Worm (Caenorhabditis elegans): ENCODE data around the gene ttn-1.

The ttn-1 gene

ce11 chrV:6217142-6217541 lies 14.7 kb upstream of the ttn-1 start:
- TF ChIP-seq ceh-19 (GFP tag; optimal IDR thresholded peaks at IDR 0.05) (no peak), ttx-3 (tag; optimal IDR thresholded peaks at IDR 0.05) (no peak), ceh-9 (tag; optimal IDR thresholded peaks at IDR 0.05) (no peak), pag-3 (tag; optimal IDR thresholded peaks at IDR 0.05; ENCODE audit: borderline replicate concordance) (no peak)

- TF ChIP-seq C38D4.7 (GFP tag; optimal IDR thresholded peaks at IDR 0.05) (no peak), elt-2 (tag; optimal IDR thresholded peaks at IDR 0.05) (no peak), hlh-30 (tag; optimal IDR thresholded peaks at IDR 0.05; ENCODE audit: insufficient read depth) (no peak)
Observed at ce11 chrV:6214465-6214864, 12.0 kb upstream of the ttn-1 start.

- TF ChIP-seq zip-5 (tag; optimal IDR thresholded peaks at IDR 0.05) (no peak), hlh-30 (tag; optimal IDR thresholded peaks at IDR 0.05; ENCODE audit: insufficient read depth) (peak; percentile 5), nfya-1 (tag; optimal IDR thresholded peaks at IDR 0.05) (peak; percentile 19), ceh-2 (tag; optimal IDR thresholded peaks at IDR 0.05) (no peak)
Observed at ce11 chrV:6213845-6214244, 11.4 kb upstream of the ttn-1 start.

- no peak for TF ChIP-seq ceh-14 (tag; optimal IDR thresholded peaks at IDR 0.05)
- no peak for TF ChIP-seq C08G9.2 (tag; optimal IDR thresholded peaks at IDR 0.05)
Observed at ce11 chrV:6213216-6213735, 10.8 kb upstream of the ttn-1 start.

ce11 chrV:6212566-6212965 lies 10.1 kb upstream of the ttn-1 start:
- TF ChIP-seq fkh-6 (tag; optimal IDR thresholded peaks at IDR 0.05), result no peak
- no peak for TF ChIP-seq nhr-11 (tag; optimal IDR thresholded peaks at IDR 0.05)
- no peak for TF ChIP-seq unc-42 (tag; optimal IDR thresholded peaks at IDR 0.05)
- TF ChIP-seq pax-1 (tag; optimal IDR thresholded peaks at IDR 0.05), result no peak
- no peak for TF ChIP-seq rnt-1 (tag; optimal IDR thresholded peaks at IDR 0.05)
- TF ChIP-seq nfya-1 (tag; optimal IDR thresholded peaks at IDR 0.05), result no peak

- no peak for TF ChIP-seq dmd-4 (tag; optimal IDR thresholded peaks at IDR 0.05; ENCODE audit: borderline replicate concordance)
- no peak for TF ChIP-seq ceh-30 (tag; optimal IDR thresholded peaks at IDR 0.05)
- TF ChIP-seq pax-1 (tag; optimal IDR thresholded peaks at IDR 0.05), result no peak
- no peak for TF ChIP-seq sox-2 (GFP tag; IDR thresholded peaks at IDR 0.05)
- TF ChIP-seq npax-4 (tag; optimal IDR thresholded peaks at IDR 0.05), result no peak
- TF ChIP-seq pag-3 (tag; optimal IDR thresholded peaks at IDR 0.05; ENCODE audit: borderline replicate concordance), result no peak
Observed at ce11 chrV:6211509-6211908, 9.1 kb upstream of the ttn-1 start.

ce11 chrV:6209930-6210647 lies 7.7 kb upstream of the ttn-1 start:
- TF ChIP-seq sdc-2 (tag; optimal IDR thresholded peaks at IDR 0.05) (no peak), Y22D7AL.16 (tag; optimal IDR thresholded peaks at IDR 0.05) (no peak), gmeb-2 (tag; optimal IDR thresholded peaks at IDR 0.05) (no peak), ahr-1 (tag; optimal IDR thresholded peaks at IDR 0.05) (no peak), unc-55 (GFP tag; optimal IDR thresholded peaks at IDR 0.05) (no peak), npax-4 (tag; optimal IDR thresholded peaks at IDR 0.05) (no peak), ama-1 (optimal IDR thresholded peaks at IDR 0.05) (no peak), eyg-1 (tag; optimal IDR thresholded peaks at IDR 0.05) (no peak), nhr-232 (tag; optimal IDR thresholded peaks at IDR 0.05) (no peak), ceh-34 (tag; optimal IDR thresholded peaks at IDR 0.05) (no peak), ceh-18 (tag; optimal IDR thresholded peaks at IDR 0.05) (no peak), pag-3 (tag; optimal IDR thresholded peaks at IDR 0.05; ENCODE audit: borderline replicate concordance) (no peak)

Measured in whole organism, late embryonic.